Fruit fly (Drosophila melanogaster) whole organism, embryonic: ENCODE measurements around the gene CG3662.

Source experiments
- Awh ChIP-seq: fragments of 200-800 bp; sonication (Bioruptor generic); IDR thresholded peaks from 2 replicates; pipeline ENCODE4, ENCODE4 v1.3.6; 2022; ENCODE audit warnings: missing biosample characterization, missing genetic modification characterization
- Bdp1 ChIP-seq: fragments of 200-800 bp; sonication (Bioruptor generic); optimal IDR thresholded peaks from 3 replicates; lab custom pipeline; 2016; ENCODE audit warnings: missing biosample characterization, missing genetic modification characterization
- BtbVII ChIP-seq: fragments of 200-800 bp; sonication (Bioruptor generic); optimal IDR thresholded peaks from 3 replicates; lab custom pipeline; 2017; ENCODE audit warnings: missing biosample characterization, mild to moderate bottlenecking, missing genetic modification characterization
- CG10959 ChIP-seq: fragments of 200-800 bp; sonication (Bioruptor generic); IDR thresholded peaks from 2 replicates; pipeline ENCODE4 v1.3.6; 2022; ENCODE audit warnings: missing biosample characterization, missing genetic modification characterization
- CG11723 ChIP-seq: fragments of 200-800 bp; sonication (Bioruptor generic); optimal IDR thresholded peaks from 2 replicates; lab custom pipeline; 2017; ENCODE audit warnings: missing biosample characterization, mild to moderate bottlenecking, missing genetic modification characterization
- CG12236 ChIP-seq: fragments of 200-800 bp; sonication (Bioruptor generic); optimal IDR thresholded peaks from 2 replicates; lab custom pipeline; 2016; ENCODE audit warnings: missing biosample characterization, missing genetic modification characterization
- CG13287 ChIP-seq: fragments of 200-800 bp; sonication (Bioruptor generic); IDR thresholded peaks from 2 replicates; pipeline ENCODE4 v1.3.6; 2022; ENCODE audit warnings: missing biosample characterization, missing genetic modification characterization; ENCODE audit not compliant: partially characterized antibody
- CG14860 ChIP-seq: fragments of 200-800 bp; sonication (Bioruptor generic); IDR thresholded peaks from 3 replicates; pipeline ENCODE4 v1.3.6; 2022; ENCODE audit warnings: missing biosample characterization, missing genetic modification characterization; ENCODE audit not compliant: partially characterized antibody
- CG17186 ChIP-seq: fragments of 200-800 bp; sonication (Bioruptor generic); optimal IDR thresholded peaks from 3 replicates; lab custom pipeline; 2017; ENCODE audit warnings: missing biosample characterization, missing genetic modification reagents, missing genetic modification characterization
- CG17385 ChIP-seq: fragments of 200-800 bp; sonication (Bioruptor generic); optimal IDR thresholded peaks from 3 replicates; lab custom pipeline; 2018; ENCODE audit warnings: missing biosample characterization, mild to moderate bottlenecking, missing genetic modification characterization
- CG17912 ChIP-seq: fragments of 200-800 bp; sonication (Bioruptor generic); optimal IDR thresholded peaks from 2 replicates; lab custom pipeline; 2018; ENCODE audit warnings: missing biosample characterization, mild to moderate bottlenecking, missing genetic modification characterization
- CG30403 ChIP-seq: fragments of 200-800 bp; sonication (Bioruptor generic); optimal IDR thresholded peaks from 3 replicates; lab custom pipeline; 2016; ENCODE audit warnings: missing biosample characterization, missing genetic modification characterization
- CG33557 ChIP-seq: fragments of 200-800 bp; sonication (Bioruptor generic); optimal IDR thresholded peaks from 2 replicates; lab custom pipeline; 2019; ENCODE audit warnings: missing biosample characterization, mild to moderate bottlenecking, missing genetic modification characterization, moderate library complexity
- CG3838 ChIP-seq: fragments of 200-800 bp; sonication (Bioruptor generic); optimal IDR thresholded peaks from 3 replicates; lab custom pipeline; 2016; ENCODE audit warnings: missing biosample characterization, missing genetic modification characterization
- CG42726 ChIP-seq: fragments of 200-800 bp; sonication (Bioruptor generic); IDR thresholded peaks from 2 replicates; pipeline ENCODE4 v1.3.6; 2022; ENCODE audit warnings: missing biosample characterization, missing genetic modification characterization; ENCODE audit not compliant: partially characterized antibody
- CG4617 ChIP-seq: fragments of 200-800 bp; sonication (Bioruptor generic); optimal IDR thresholded peaks from 3 replicates; lab custom pipeline; 2016; ENCODE audit warnings: missing biosample characterization, missing genetic modification characterization, borderline replicate concordance
- CG4707 ChIP-seq: fragments of 200-800 bp; sonication (Bioruptor generic); optimal IDR thresholded peaks from 2 replicates; lab custom pipeline; 2018; ENCODE audit warnings: missing biosample characterization, mild to moderate bottlenecking, missing genetic modification characterization, moderate library complexity
- CG7372 ChIP-seq: fragments of 200-800 bp; sonication (Bioruptor generic); IDR thresholded peaks from 2 replicates; pipeline ENCODE4 v1.3.6; 2022; ENCODE audit warnings: missing biosample characterization, missing genetic modification characterization
- CG8944 ChIP-seq: fragments of 200-800 bp; sonication (Bioruptor generic); optimal IDR thresholded peaks from 3 replicates; lab custom pipeline; 2016; ENCODE audit warnings: missing biosample characterization, missing genetic modification characterization
- CG9215 ChIP-seq: fragments of 200-800 bp; sonication (Bioruptor generic); IDR thresholded peaks from 2 replicates; pipeline ENCODE4 v1.3.6; 2022; ENCODE audit warnings: missing biosample characterization, missing genetic modification characterization
- CG9817 ChIP-seq: fragments of 200-800 bp; sonication (Bioruptor generic); optimal IDR thresholded peaks from 2 replicates; lab custom pipeline; 2018; ENCODE audit warnings: missing biosample characterization, mild to moderate bottlenecking, missing genetic modification characterization, moderate library complexity
- CG9932 ChIP-seq: fragments of 200-800 bp; sonication (Bioruptor generic); IDR thresholded peaks from 2 replicates; pipeline ENCODE4 v1.3.6; 2022; ENCODE audit warnings: missing biosample characterization, missing genetic modification characterization
- ERR ChIP-seq: fragments of 200-800 bp; sonication (Bioruptor generic); optimal IDR thresholded peaks from 2 replicates; lab custom pipeline; 2016; ENCODE audit warnings: missing biosample characterization, missing genetic modification characterization
- Gug ChIP-seq: fragments of 200-800 bp; sonication (Bioruptor generic); IDR thresholded peaks from 4 replicates; pipeline ENCODE4 v1.3.6; 2022; ENCODE audit warnings: missing biosample characterization, missing genetic modification characterization
- Myb ChIP-seq: fragments of 200-800 bp; sonication (Bioruptor generic); optimal IDR thresholded peaks from 2 replicates; lab custom pipeline; 2016; ENCODE audit warnings: missing biosample characterization, missing genetic modification characterization
- NFAT ChIP-seq: fragments of 200-800 bp; sonication (Bioruptor generic); IDR thresholded peaks from 2 replicates; pipeline ENCODE4 v1.3.6; 2022; ENCODE audit warnings: missing biosample characterization, missing genetic modification characterization
- Pdp1 ChIP-seq, 2 experiments: fragments of 200-800 bp; sonication (Bioruptor generic); optimal IDR thresholded peaks; 3 replicates each; lab custom pipeline; 2016; ENCODE audit warnings: missing biosample characterization in 2 of 2, missing genetic modification characterization in 2 of 2, mild to moderate bottlenecking in 1 of 2, moderate library complexity in 1 of 2
- Six4 ChIP-seq: fragments of 200-800 bp; sonication (Bioruptor generic); optimal IDR thresholded peaks from 2 replicates; lab custom pipeline; 2016; ENCODE audit warnings: missing biosample characterization, missing genetic modification characterization
- YL-1 ChIP-seq: fragments of 200-800 bp; sonication (Bioruptor generic); optimal IDR thresholded peaks from 3 replicates; lab custom pipeline; 2017; ENCODE audit warnings: missing biosample characterization, mild to moderate bottlenecking, missing genetic modification characterization
- al ChIP-seq: fragments of 200-800 bp; sonication (Bioruptor generic); IDR thresholded peaks from 2 replicates; pipeline ENCODE4 v1.3.6; 2022; ENCODE audit warnings: missing biosample characterization, missing genetic modification characterization
- bigmax ChIP-seq: fragments of 200-800 bp; sonication (Bioruptor generic); optimal IDR thresholded peaks from 2 replicates; lab custom pipeline; 2018; ENCODE audit warnings: missing biosample characterization, mild to moderate bottlenecking, missing genetic modification characterization
- bsh ChIP-seq, 2 experiments: fragments of 200-800 bp; sonication (Bioruptor generic); optimal IDR thresholded peaks; 2 replicates each; lab custom pipeline; 2017 to 2018; ENCODE audit warnings: mild to moderate bottlenecking in 2 of 2, missing biosample characterization in 2 of 2, missing genetic modification characterization in 2 of 2, moderate library complexity in 1 of 2
- cg ChIP-seq: fragments of 200-800 bp; sonication (Bioruptor generic); optimal IDR thresholded peaks from 3 replicates; lab custom pipeline; 2019; ENCODE audit warnings: missing biosample characterization, mild to moderate bottlenecking, missing genetic modification characterization, moderate library complexity
- chn ChIP-seq: fragments of 200-800 bp; sonication (Bioruptor generic); optimal IDR thresholded peaks from 2 replicates; lab custom pipeline; 2016; ENCODE audit warnings: missing biosample characterization, missing genetic modification characterization
- fd3F ChIP-seq: fragments of 200-800 bp; sonication (Bioruptor generic); optimal IDR thresholded peaks from 2 replicates; lab custom pipeline; 2018; ENCODE audit warnings: missing biosample characterization, mild to moderate bottlenecking, missing genetic modification characterization, moderate library complexity
- ftz-f1 ChIP-seq: fragments of 200-800 bp; sonication (Bioruptor generic); optimal IDR thresholded peaks from 2 replicates; lab custom pipeline; 2016; ENCODE audit warnings: missing biosample characterization, missing genetic modification characterization
- gsb ChIP-seq: fragments of 200-800 bp; sonication (Bioruptor generic); IDR thresholded peaks from 2 replicates; pipeline ENCODE4 v1.3.6; 2022; ENCODE audit warnings: missing biosample characterization, missing genetic modification characterization
- ham ChIP-seq: fragments of 200-800 bp; sonication (Bioruptor generic); IDR thresholded peaks from 2 replicates; pipeline ENCODE4 v1.3.6; 2022; ENCODE audit warnings: missing biosample characterization, missing genetic modification characterization
- hth ChIP-seq: fragments of >200 bp; optimal IDR thresholded peaks from 2 replicates; lab custom pipeline; 2017; ENCODE audit warnings: inconsistent platforms
- jigr1 ChIP-seq: fragments of 200-800 bp; sonication (Bioruptor generic); IDR thresholded peaks from 3 replicates; pipeline ENCODE4 v1.3.6; 2022; ENCODE audit warnings: missing biosample characterization, missing genetic modification characterization
- lilli ChIP-seq: fragments of 200-800 bp; sonication (Bioruptor generic); optimal IDR thresholded peaks from 3 replicates; lab custom pipeline; 2016; ENCODE audit warnings: missing biosample characterization, missing genetic modification characterization
- lov ChIP-seq, 2 experiments: fragments of 200-800 bp in 1 of 2; fragments of >200 bp in 1 of 2; sonication (Bioruptor generic) in 1 of 2; IDR thresholded peaks in 1 of 2; optimal IDR thresholded peaks in 1 of 2; 2 replicates in 1 of 2; 3 replicates in 1 of 2; pipeline versions ENCODE4 v1.3.6 to Lab custom; 2017 to 2022; ENCODE audit warnings: missing biosample characterization in 1 of 2, missing genetic modification characterization in 1 of 2
- onecut ChIP-seq: fragments of 200-800 bp; sonication (Bioruptor generic); IDR thresholded peaks from 2 replicates; pipeline ENCODE4 v1.3.6; 2022; ENCODE audit warnings: missing biosample characterization, missing genetic modification characterization
- pb ChIP-seq: fragments of 200-800 bp; sonication (Bioruptor generic); optimal IDR thresholded peaks from 3 replicates; lab custom pipeline; 2016; ENCODE audit warnings: missing biosample characterization, missing genetic modification characterization
- pita ChIP-seq: fragments of 200-800 bp; sonication (Bioruptor generic); optimal IDR thresholded peaks from 2 replicates; lab custom pipeline; 2017; ENCODE audit warnings: missing biosample characterization, mild to moderate bottlenecking, missing genetic modification characterization
- schlank ChIP-seq: fragments of 200-800 bp; sonication (Bioruptor generic); optimal IDR thresholded peaks from 2 replicates; lab custom pipeline; 2018; ENCODE audit warnings: missing biosample characterization, mild to moderate bottlenecking, missing genetic modification characterization
- sna ChIP-seq: fragments of 200-800 bp; sonication (Bioruptor generic); IDR thresholded peaks from 2 replicates; pipeline ENCODE4 v1.3.6; 2022; ENCODE audit warnings: missing biosample characterization, missing genetic modification characterization; ENCODE audit not compliant: partially characterized antibody
- tio ChIP-seq: fragments of 200-800 bp; sonication (Bioruptor generic); optimal IDR thresholded peaks from 2 replicates; lab custom pipeline; 2017; ENCODE audit warnings: missing biosample characterization, missing genetic modification characterization, inconsistent platforms
- z ChIP-seq: fragments of 200-800 bp; sonication (Bioruptor generic); IDR thresholded peaks from 3 replicates; pipeline ENCODE4 v1.3.6; 2022; ENCODE audit warnings: missing biosample characterization, missing genetic modification characterization
- zen ChIP-seq: fragments of 200-800 bp; sonication (Bioruptor generic); optimal IDR thresholded peaks from 3 replicates; lab custom pipeline; 2018; ENCODE audit warnings: missing biosample characterization, mild to moderate bottlenecking, missing genetic modification characterization, moderate library complexity

The CG3662 gene

dm6 chr2L:865851-866250 is 44.8 kb downstream of the CG3662 start (continued):
- TF ChIP-seq pita (GFP tag; lab: Kevin White, UChicago): no peak
- no peak for TF ChIP-seq CG13287
- peak; percentile 94 for TF ChIP-seq CG8944
- peak; percentile 96 for TF ChIP-seq tio (GFP tag; lab: Kevin White, UChicago)
- peak; percentile 93 for TF ChIP-seq CG17385 (GFP tag; lab: Kevin White, UChicago)
- peak; percentile 94 for TF ChIP-seq ERR (GFP tag; lab: Kevin White, UChicago)
- TF ChIP-seq CG9215: peak; percentile 92
- peak; percentile 97 for TF ChIP-seq chn (GFP tag; lab: Kevin White, UChicago)
- no peak for TF ChIP-seq CG14860 (GFP tag; lab: Robert Waterston, UW)
- peak; percentile 94 for TF ChIP-seq Awh (GFP tag; lab: Robert Waterston, UW)
- TF ChIP-seq CG17186: peak; percentile 89
- TF ChIP-seq BtbVII (GFP tag; lab: Kevin White, UChicago): peak; percentile 93
- peak; percentile 92 for TF ChIP-seq schlank
- TF ChIP-seq CG4617 (GFP tag; lab: Kevin White, UChicago): peak; percentile 92
- peak; percentile 94 to 97 for TF ChIP-seq Pdp1 (GFP tag; optimal IDR thresholded peaks at IDR 0.05; lab: Kevin White, UChicago)
- TF ChIP-seq z (GFP tag; lab: Robert Waterston, UW): peak; percentile 71; the same call in 2 of the 3 replicates
- TF ChIP-seq pb (GFP tag; lab: Kevin White, UChicago): peak; percentile 89
- TF ChIP-seq CG9932 (GFP tag; lab: Robert Waterston, UW): peak; percentile 95
- TF ChIP-seq onecut (GFP tag; lab: Robert Waterston, UW): peak; percentile 93
- TF ChIP-seq cg (GFP tag; lab: Kevin White, UChicago): peak; percentile 16
- peak; percentile 89 to 96 for TF ChIP-seq bsh (GFP tag; optimal IDR thresholded peaks at IDR 0.05; lab: Kevin White, UChicago)
- peak; percentile 97 for TF ChIP-seq zen (tag; lab: Kevin White, UChicago)
- TF ChIP-seq CG4707 (GFP tag; lab: Kevin White, UChicago): peak; percentile 93
- TF ChIP-seq CG11723 (GFP tag; lab: Kevin White, UChicago): peak; percentile 91
- peak; percentile 95 for TF ChIP-seq NFAT (GFP tag; lab: Robert Waterston, UW)
- peak; percentile 78 for TF ChIP-seq ham (GFP tag; lab: Robert Waterston, UW)
- TF ChIP-seq fd3F (GFP tag; lab: Kevin White, UChicago): peak; percentile 93
- TF ChIP-seq CG7372 (GFP tag; lab: Robert Waterston, UW): peak; percentile 95
- peak; percentile 94 for TF ChIP-seq Six4 (GFP tag; lab: Kevin White, UChicago)
- TF ChIP-seq Bdp1 (GFP tag; lab: Kevin White, UChicago): peak; percentile 86
- TF ChIP-seq gsb (GFP tag; lab: Robert Waterston, UW): peak; percentile 95
- peak; percentile 86 for TF ChIP-seq CG33557 (GFP tag; lab: Kevin White, UChicago)
- peak; percentile 92 for TF ChIP-seq Gug (GFP tag; lab: Robert Waterston, UW)
- no peak for TF ChIP-seq CG42726
- TF ChIP-seq CG9817 (tag; lab: Kevin White, UChicago): peak; percentile 97
- TF ChIP-seq Myb (GFP tag; lab: Kevin White, UChicago): peak; percentile 80
- peak; percentile 92 for TF ChIP-seq CG17912
- TF ChIP-seq CG10959: peak; percentile 91
- no peak for TF ChIP-seq hth (lab: Kevin White, UChicago)
- peak; percentile 79 for TF ChIP-seq ftz-f1
- no peak for TF ChIP-seq sna
- TF ChIP-seq CG12236 (GFP tag; lab: Kevin White, UChicago): peak; percentile 86
- peak; percentile 68 for TF ChIP-seq YL-1
- TF ChIP-seq jigr1: peak; percentile 89
- peak; percentile 88 for TF ChIP-seq CG3838
- TF ChIP-seq CG30403 (GFP tag; lab: Kevin White, UChicago): peak; percentile 98
- no peak for TF ChIP-seq lov (optimal IDR thresholded peaks at IDR 0.05; lab: Kevin White, UChicago)
- TF ChIP-seq lov (GFP tag; IDR thresholded peaks at IDR 0.05; lab: Robert Waterston, UW): peak; percentile 97
- TF ChIP-seq lilli: peak; percentile 98
- peak; percentile 69 for TF ChIP-seq bigmax (GFP tag; lab: Kevin White, UChicago)
- TF ChIP-seq al (GFP tag; lab: Robert Waterston, UW): peak; percentile 89
